Worm (Caenorhabditis elegans): Measurements from ENCODE around the gene cdc-73.
A peak's percentile ranks its signal among the peaks of the same experiment; 100 is the strongest.

- TF ChIP-seq unc-62 (GFP tag; optimal IDR thresholded peaks at IDR 0.05) (no peak), nhr-12 (tag; optimal IDR thresholded peaks at IDR 0.05) (no peak), unc-39 (tag; optimal IDR thresholded peaks at IDR 0.05) (no peak), nhr-11 (tag; optimal IDR thresholded peaks at IDR 0.05) (no peak), ama-1 (optimal IDR thresholded peaks at IDR 0.05) (peak; percentile 55)
Measured at ce11 chrIV:4025923-4026322, 16.5 kb upstream of the cdc-73 start.

Measured in whole organism, L2 larva.